Fruit fly (Drosophila melanogaster) whole organism, embryonic: ENCODE measurements around the gene Fnta.

ENCODE experiments used
- Ada2b ChIP-seq: fragments of 200-800 bp; sonication (Bioruptor generic); IDR thresholded peaks from 2 replicates; pipeline ENCODE4 v1.3.6; 2022; ENCODE audit warnings: missing biosample characterization, missing genetic modification characterization
- Asciz ChIP-seq: fragments of 200-800 bp; sonication (Bioruptor generic); optimal IDR thresholded peaks from 2 replicates; lab custom pipeline; 2017; ENCODE audit warnings: missing biosample characterization, mild to moderate bottlenecking, missing genetic modification characterization, missing genetic modification reagents
- B-H2 ChIP-seq: fragments of 200-800 bp; sonication (Bioruptor generic); optimal IDR thresholded peaks from 2 replicates; lab custom pipeline; 2018; ENCODE audit warnings: missing biosample characterization, mild to moderate bottlenecking, missing genetic modification characterization
- CG10462 ChIP-seq: fragments of 200-800 bp; sonication (Bioruptor generic); optimal IDR thresholded peaks from 2 replicates; lab custom pipeline; 2016; ENCODE audit warnings: missing biosample characterization, missing genetic modification characterization
- CG11085 ChIP-seq: fragments of 200-800 bp; sonication (Bioruptor generic); IDR thresholded peaks from 2 replicates; pipeline ENCODE4 v1.3.6; 2022; ENCODE audit warnings: missing biosample characterization, missing genetic modification characterization
- CG11504 ChIP-seq: fragments of 200-800 bp; sonication (Bioruptor generic); optimal IDR thresholded peaks from 3 replicates; lab custom pipeline; 2019; ENCODE audit warnings: missing biosample characterization, mild to moderate bottlenecking, missing genetic modification characterization, moderate library complexity
- CG12104 ChIP-seq: fragments of 200-800 bp; sonication (Bioruptor generic); optimal IDR thresholded peaks from 3 replicates; lab custom pipeline; 2016; ENCODE audit warnings: missing biosample characterization, missing genetic modification characterization
- CG1233 ChIP-seq: fragments of 200-800 bp; sonication (Bioruptor generic); optimal IDR thresholded peaks from 4 replicates; lab custom pipeline; 2018; ENCODE audit warnings: missing biosample characterization, mild to moderate bottlenecking, missing genetic modification characterization
- CG12942 ChIP-seq: fragments of 200-800 bp; sonication (Bioruptor generic); optimal IDR thresholded peaks from 3 replicates; lab custom pipeline; 2016; ENCODE audit warnings: missing biosample characterization, missing genetic modification characterization
- CG13775 ChIP-seq: fragments of 200-800 bp; sonication (Bioruptor generic); optimal IDR thresholded peaks from 3 replicates; lab custom pipeline; 2017; ENCODE audit warnings: missing biosample characterization, mild to moderate bottlenecking, missing genetic modification characterization
- CG14710 ChIP-seq: fragments of 200-800 bp; sonication (Bioruptor generic); optimal IDR thresholded peaks from 3 replicates; lab custom pipeline; 2019; ENCODE audit warnings: missing biosample characterization, mild to moderate bottlenecking, missing genetic modification characterization, moderate library complexity
- CG14965 ChIP-seq: fragments of 200-800 bp; sonication (Bioruptor generic); optimal IDR thresholded peaks from 2 replicates; lab custom pipeline; 2016; ENCODE audit warnings: missing biosample characterization, missing genetic modification characterization, borderline replicate concordance
- CG1529 ChIP-seq: fragments of 200-800 bp; sonication (Bioruptor generic); optimal IDR thresholded peaks from 3 replicates; lab custom pipeline; 2018; ENCODE audit warnings: missing biosample characterization, missing genetic modification characterization
- CG15514 ChIP-seq: fragments of 200-800 bp; sonication (Bioruptor generic); optimal IDR thresholded peaks from 3 replicates; lab custom pipeline; 2017; ENCODE audit warnings: missing biosample characterization, missing genetic modification characterization, mild to moderate bottlenecking, moderate library complexity, missing genetic modification reagents
- CG16863 ChIP-seq: fragments of 200-800 bp; sonication (Bioruptor generic); optimal IDR thresholded peaks from 3 replicates; lab custom pipeline; 2016; ENCODE audit warnings: missing biosample characterization, missing genetic modification characterization
- CG17361 ChIP-seq: fragments of 200-800 bp; sonication (Bioruptor generic); IDR thresholded peaks from 3 replicates; pipeline ENCODE4 v1.3.6; 2022; ENCODE audit warnings: missing biosample characterization, missing genetic modification characterization
- CG17829 ChIP-seq: fragments of 200-800 bp; optimal IDR thresholded peaks from 2 replicates; lab custom pipeline; 2019; ENCODE audit warnings: missing biosample characterization, mild to moderate bottlenecking, missing genetic modification characterization, moderate library complexity
- CG2116 ChIP-seq: fragments of 200-800 bp; sonication (Bioruptor generic); optimal IDR thresholded peaks from 3 replicates; lab custom pipeline; 2018; ENCODE audit warnings: missing biosample characterization, mild to moderate bottlenecking, missing genetic modification characterization
- CG2202 ChIP-seq: fragments of 200-800 bp; sonication (Bioruptor generic); optimal IDR thresholded peaks from 2 replicates; lab custom pipeline; 2018; ENCODE audit warnings: missing biosample characterization, mild to moderate bottlenecking, missing genetic modification characterization
- CG2875 ChIP-seq: fragments of 200-800 bp; sonication (Bioruptor generic); optimal IDR thresholded peaks from 2 replicates; lab custom pipeline; 2017; ENCODE audit warnings: missing biosample characterization, mild to moderate bottlenecking, missing genetic modification characterization, missing genetic modification reagents
- CG32532 ChIP-seq: fragments of 200-800 bp; sonication (Bioruptor generic); IDR thresholded peaks from 2 replicates; pipeline ENCODE4 v1.3.6; 2022; ENCODE audit warnings: missing biosample characterization, missing genetic modification characterization
- CG34376 ChIP-seq: fragments of 200-800 bp; sonication (Bioruptor generic); optimal IDR thresholded peaks from 2 replicates; lab custom pipeline; 2018; ENCODE audit warnings: missing biosample characterization, mild to moderate bottlenecking, missing genetic modification characterization
- CG4282 ChIP-seq: fragments of 200-800 bp; sonication (Bioruptor generic); optimal IDR thresholded peaks from 2 replicates; lab custom pipeline; 2016; ENCODE audit warnings: missing biosample characterization, missing genetic modification characterization
- CG4820 ChIP-seq: fragments of 200-800 bp; sonication (Bioruptor generic); optimal IDR thresholded peaks from 3 replicates; lab custom pipeline; 2016; ENCODE audit warnings: missing biosample characterization, missing genetic modification characterization
- CG8359 ChIP-seq: fragments of 200-800 bp; sonication (Bioruptor generic); optimal IDR thresholded peaks from 2 replicates; lab custom pipeline; 2017; ENCODE audit warnings: missing biosample characterization, mild to moderate bottlenecking, missing genetic modification characterization, borderline replicate concordance
- CG8478 ChIP-seq: fragments of >200 bp; optimal IDR thresholded peaks from 2 replicates; lab custom pipeline; 2018
- CG9932 ChIP-seq: fragments of 200-800 bp; sonication (Bioruptor generic); IDR thresholded peaks from 2 replicates; pipeline ENCODE4 v1.3.6; 2022; ENCODE audit warnings: missing biosample characterization, missing genetic modification characterization
- Dek ChIP-seq: fragments of 200-800 bp; sonication (Bioruptor generic); optimal IDR thresholded peaks from 3 replicates; lab custom pipeline; 2019; ENCODE audit warnings: missing biosample characterization, mild to moderate bottlenecking, missing genetic modification characterization, moderate library complexity
- ERR ChIP-seq: fragments of 200-800 bp; sonication (Bioruptor generic); optimal IDR thresholded peaks from 2 replicates; lab custom pipeline; 2016; ENCODE audit warnings: missing biosample characterization, missing genetic modification characterization
- Hr51 ChIP-seq, 2 experiments: fragments of 200-800 bp; sonication (Bioruptor generic); optimal IDR thresholded peaks; 2 replicates in 1 of 2; 3 replicates in 1 of 2; lab custom pipeline; 2016 to 2018; ENCODE audit warnings: missing biosample characterization in 2 of 2, missing genetic modification characterization in 2 of 2, mild to moderate bottlenecking in 1 of 2, moderate library complexity in 1 of 2
- MBD-R2 ChIP-seq: fragments of 200-800 bp; sonication (Bioruptor generic); IDR thresholded peaks from 2 replicates; pipeline ENCODE4 v1.3.6; 2022; ENCODE audit warnings: missing biosample characterization, missing genetic modification characterization
- Mrtf ChIP-seq: fragments of 200-800 bp; sonication (Bioruptor generic); IDR thresholded peaks from 3 replicates; pipeline ENCODE4 v1.3.6; 2022; ENCODE audit warnings: missing biosample characterization, missing genetic modification characterization
- Nf-YC ChIP-seq: fragments of 200-800 bp; optimal IDR thresholded peaks from 3 replicates; lab custom pipeline; 2019; ENCODE audit warnings: missing biosample characterization, mild to moderate bottlenecking, missing genetic modification characterization, moderate library complexity
- PHDP ChIP-seq: fragments of 200-800 bp; sonication (Bioruptor generic); optimal IDR thresholded peaks from 3 replicates; lab custom pipeline; 2018; ENCODE audit warnings: missing biosample characterization, mild to moderate bottlenecking, missing genetic modification characterization, moderate library complexity
- Side ChIP-seq: fragments of 200-800 bp; sonication (Bioruptor generic); optimal IDR thresholded peaks from 2 replicates; lab custom pipeline; 2016; ENCODE audit warnings: missing biosample characterization, missing genetic modification characterization
- Stat92E ChIP-seq, 3 experiments: fragments of >200 bp in 2 of 3; fragments of 200-800 bp in 1 of 3; sonication (Bioruptor generic) in 1 of 3; optimal IDR thresholded peaks; 2 replicates each; lab custom pipeline; 2017 to 2019; ENCODE audit warnings: missing biosample characterization in 3 of 3, missing genetic modification characterization in 3 of 3, mild to moderate bottlenecking in 1 of 3, moderate library complexity in 1 of 3
- Xrp1 ChIP-seq: fragments of 200-800 bp; sonication (Bioruptor generic); IDR thresholded peaks from 2 replicates; pipeline ENCODE4 v1.3.6; 2022; ENCODE audit warnings: missing biosample characterization, missing genetic modification characterization
- caup ChIP-seq: fragments of 200-800 bp; sonication (Bioruptor generic); optimal IDR thresholded peaks from 3 replicates; lab custom pipeline; 2017; ENCODE audit warnings: missing biosample characterization, mild to moderate bottlenecking, missing genetic modification characterization, moderate library complexity; ENCODE audit not compliant: severe bottlenecking
- dpn ChIP-seq, 2 experiments: fragments of 200-800 bp; sonication (Bioruptor generic); optimal IDR thresholded peaks; 3 replicates each; lab custom pipeline; 2016; ENCODE audit warnings: missing biosample characterization in 2 of 2, missing genetic modification characterization in 2 of 2
- ewg ChIP-seq: fragments of 200-800 bp; sonication (Bioruptor generic); optimal IDR thresholded peaks from 3 replicates; lab custom pipeline; 2017; ENCODE audit warnings: mild to moderate bottlenecking, missing biosample characterization, missing genetic modification reagents, missing genetic modification characterization
- fu2 ChIP-seq: fragments of 200-800 bp; sonication (Bioruptor generic); optimal IDR thresholded peaks from 2 replicates; lab custom pipeline; 2016; ENCODE audit warnings: missing biosample characterization, missing genetic modification characterization
- gem ChIP-seq: fragments of 200-800 bp; sonication (Bioruptor generic); optimal IDR thresholded peaks from 2 replicates; lab custom pipeline; 2019; ENCODE audit warnings: missing biosample characterization, mild to moderate bottlenecking, missing genetic modification characterization, moderate library complexity
- lola ChIP-seq, 3 experiments: fragments of >200 bp in 2 of 3; fragments of 200-800 bp in 1 of 3; sonication (Bioruptor generic) in 1 of 3; optimal IDR thresholded peaks; 2 replicates each; lab custom pipeline; 2017 to 2019; ENCODE audit warnings: missing biosample characterization in 3 of 3, missing genetic modification characterization in 3 of 3, mild to moderate bottlenecking in 1 of 3, moderate library complexity in 1 of 3
- pita ChIP-seq: fragments of 200-800 bp; sonication (Bioruptor generic); optimal IDR thresholded peaks from 2 replicates; lab custom pipeline; 2017; ENCODE audit warnings: missing biosample characterization, mild to moderate bottlenecking, missing genetic modification characterization
- sc ChIP-seq, 3 experiments: fragments of >200 bp in 2 of 3; fragments of 200-800 bp in 1 of 3; sonication (Bioruptor generic) in 1 of 3; optimal IDR thresholded peaks; 2 replicates in 2 of 3; 3 replicates in 1 of 3; lab custom pipeline; 2017; ENCODE audit warnings: mild to moderate bottlenecking in 1 of 3, missing biosample characterization in 1 of 3, missing genetic modification characterization in 1 of 3, missing genetic modification reagents in 1 of 3
- tin ChIP-seq: fragments of 200-800 bp; sonication (Bioruptor generic); optimal IDR thresholded peaks from 3 replicates; lab custom pipeline; 2016; ENCODE audit warnings: missing biosample characterization, missing genetic modification characterization
- trem ChIP-seq: fragments of 200-800 bp; optimal IDR thresholded peaks from 3 replicates; lab custom pipeline; 2019; ENCODE audit warnings: missing biosample characterization, mild to moderate bottlenecking, missing genetic modification characterization, moderate library complexity
- unc-4 ChIP-seq: fragments of 200-800 bp; sonication (Bioruptor generic); IDR thresholded peaks from 2 replicates; pipeline ENCODE4 v1.3.6; 2022; ENCODE audit warnings: missing biosample characterization, missing genetic modification characterization; ENCODE audit not compliant: partially characterized antibody

Gene Fnta

dm6 chr2L:4793780-4794523 is 36.5 kb downstream of the Fnta start, which contains the start of gene fipi (continued):
- TF ChIP-seq CG14710, result peak; percentile 41
- no peak for TF ChIP-seq Stat92E (GFP tag; optimal IDR thresholded peaks at IDR 0.05; lab: Kevin White, UChicago)
- no peak for TF ChIP-seq tin
- TF ChIP-seq CG1529, result peak; percentile 16
- TF ChIP-seq CG17829 (tag; lab: Kevin White, UChicago), result no peak
- no peak for TF ChIP-seq CG9932
- no peak for TF ChIP-seq CG4282 (GFP tag; lab: Kevin White, UChicago)
- no peak for TF ChIP-seq pita (GFP tag; lab: Kevin White, UChicago)
- no peak for TF ChIP-seq fu2 (GFP tag; lab: Kevin White, UChicago)
- no peak for TF ChIP-seq caup
- TF ChIP-seq lola (GFP tag; optimal IDR thresholded peaks at IDR 0.05; lab: Kevin White, UChicago), result no peak
- no peak for TF ChIP-seq B-H2 (GFP tag; lab: Kevin White, UChicago)
- TF ChIP-seq MBD-R2 (GFP tag; lab: Robert Waterston, UW), result no peak
- peak; percentile 99 for TF ChIP-seq CG11504 (tag; lab: Kevin White, UChicago)
- no peak for TF ChIP-seq CG1233 (GFP tag; lab: Kevin White, UChicago)
- no peak for TF ChIP-seq CG34376
- TF ChIP-seq Nf-YC (tag; lab: Kevin White, UChicago), result no peak
- TF ChIP-seq Hr51 (GFP tag; optimal IDR thresholded peaks at IDR 0.05; lab: Kevin White, UChicago), result peak in 1 of 2 experiments; percentile 33
- TF ChIP-seq PHDP (tag; lab: Kevin White, UChicago), result peak; percentile 41
- TF ChIP-seq CG17361 (GFP tag; lab: Robert Waterston, UW), result no peak
- no peak for TF ChIP-seq CG12942 (GFP tag; lab: Kevin White, UChicago)
- no peak for TF ChIP-seq CG32532 (GFP tag; lab: Robert Waterston, UW)
- no peak for TF ChIP-seq unc-4 (GFP tag; lab: Robert Waterston, UW)
- TF ChIP-seq ERR, result no peak
- no peak for TF ChIP-seq CG4820 (GFP tag; lab: Kevin White, UChicago)
- peak; percentile 12 for TF ChIP-seq CG2202 (tag; lab: Kevin White, UChicago)
- TF ChIP-seq dpn (GFP tag; optimal IDR thresholded peaks at IDR 0.05; lab: Kevin White, UChicago), result no peak
- TF ChIP-seq ewg (GFP tag; lab: Kevin White, UChicago), result no peak
- TF ChIP-seq Dek (tag; lab: Kevin White, UChicago), result no peak
- TF ChIP-seq CG14965 (GFP tag; lab: Kevin White, UChicago), result no peak
- TF ChIP-seq Asciz (GFP tag; lab: Kevin White, UChicago), result peak; percentile 40
- no peak for TF ChIP-seq CG15514 (GFP tag; lab: Kevin White, UChicago)
- TF ChIP-seq CG12104 (GFP tag; lab: Kevin White, UChicago), result no peak
- TF ChIP-seq CG8359 (GFP tag; lab: Kevin White, UChicago), result no peak
- no peak for TF ChIP-seq Side (GFP tag; lab: Kevin White, UChicago)
- no peak for TF ChIP-seq CG8478 (lab: Kevin White, UChicago)
- TF ChIP-seq CG10462 (GFP tag; lab: Kevin White, UChicago), result no peak
- TF ChIP-seq sc (optimal IDR thresholded peaks at IDR 0.05; lab: Kevin White, UChicago), result no peak
- no peak for TF ChIP-seq sc (GFP tag; optimal IDR thresholded peaks at IDR 0.05; lab: Kevin White, UChicago)
- no peak for TF ChIP-seq Mrtf
- no peak for TF ChIP-seq CG11085 (GFP tag; lab: Robert Waterston, UW)
- no peak for TF ChIP-seq Xrp1 (GFP tag; lab: Robert Waterston, UW)
- TF ChIP-seq gem (tag; lab: Kevin White, UChicago), result peak; percentile 2
- no peak for TF ChIP-seq CG16863 (GFP tag; lab: Kevin White, UChicago)
- TF ChIP-seq trem, result peak; percentile 16
- TF ChIP-seq CG2875, result peak; percentile 33
- no peak for TF ChIP-seq CG2116 (GFP tag; lab: Kevin White, UChicago)
- no peak for TF ChIP-seq CG13775
- no peak for TF ChIP-seq Ada2b (GFP tag; lab: Robert Waterston, UW)
